Worm (Caenorhabditis elegans): ENCODE measurements around the gene arrd-28.

DNA sequence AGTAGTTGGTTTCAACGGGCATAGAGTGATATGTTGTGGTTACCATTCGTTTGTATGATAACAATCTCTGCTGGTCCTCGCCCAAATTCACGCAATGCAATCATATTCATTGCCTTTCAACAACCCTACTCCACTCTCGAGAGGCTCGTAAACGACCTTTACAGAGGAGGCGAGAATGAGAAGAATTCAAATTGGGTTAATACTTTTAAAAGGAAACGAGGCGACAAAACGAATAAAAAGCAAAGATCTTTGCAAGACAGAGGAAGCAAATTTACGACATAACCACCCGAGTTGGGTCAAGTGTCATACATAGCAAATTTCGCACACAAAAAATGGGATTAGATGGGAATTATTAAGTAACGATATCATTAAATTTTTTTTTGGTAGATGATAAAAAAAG is 48.6 kb downstream of the arrd-28 start:
- TF ChIP-seq him-1 (tag; optimal IDR thresholded peaks at IDR 0.05) = no peak
- TF ChIP-seq dao-5 (tag; optimal IDR thresholded peaks at IDR 0.05) = no peak
